Worm (Caenorhabditis elegans): ENCODE data around the gene mam-1.

Gene mam-1

DNA sequence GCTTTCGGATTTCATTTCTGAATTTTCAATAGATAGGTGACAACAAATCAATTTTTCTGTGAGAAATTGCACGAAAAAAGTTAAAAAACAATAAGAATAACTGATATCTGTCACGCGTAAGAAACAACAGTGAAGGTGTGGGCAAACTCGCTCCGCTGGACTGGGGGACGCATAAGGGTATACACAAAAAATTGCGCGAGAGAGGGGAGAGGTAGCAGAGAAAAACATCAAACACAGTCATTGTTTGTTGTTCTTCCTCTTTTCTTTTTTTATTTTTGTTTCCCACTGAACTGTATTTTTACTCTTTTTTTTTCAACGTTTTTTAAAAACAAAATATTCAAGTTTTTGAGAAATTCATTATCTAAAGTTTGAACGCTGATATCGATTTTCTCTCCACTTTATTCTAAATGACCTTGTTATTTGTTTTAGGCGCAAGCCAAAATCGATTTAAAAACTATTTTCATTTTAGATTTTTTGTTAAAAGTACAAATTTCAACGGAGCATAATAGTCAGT is 36.4 kb upstream of the mam-1 start, which contains the start of the genes pifk-1 and tbc-11 (continued):
- no peak for TF ChIP-seq Y48G9A.11 (GFP tag; IDR thresholded peaks at IDR 0.05)
- no peak for TF ChIP-seq nhr-102 (tag; optimal IDR thresholded peaks at IDR 0.05)
- no peak for TF ChIP-seq daf-12 (tag; optimal IDR thresholded peaks at IDR 0.05)
- no peak for TF ChIP-seq F49E8.2 (tag; optimal IDR thresholded peaks at IDR 0.05; ENCODE audit: borderline replicate concordance)
- TF ChIP-seq snpc-4 (tag; optimal IDR thresholded peaks at IDR 0.05), result no peak
- TF ChIP-seq php-3 (GFP tag; IDR thresholded peaks at IDR 0.05), result no peak
- TF ChIP-seq egl-43 (GFP tag; IDR thresholded peaks at IDR 0.05), result no peak
- TF ChIP-seq lin-13 (GFP tag; optimal IDR thresholded peaks at IDR 0.05), result peak; percentile 40
- TF ChIP-seq Y5F2A.4 (GFP tag; optimal IDR thresholded peaks at IDR 0.05), result no peak
- TF ChIP-seq lin-15B (tag; optimal IDR thresholded peaks at IDR 0.05), result no peak
- TF ChIP-seq zfp-2 (tag; optimal IDR thresholded peaks at IDR 0.05), result no peak
- TF ChIP-seq daf-8 (GFP tag; IDR thresholded peaks at IDR 0.05), result no peak
- peak; percentile 40 for TF ChIP-seq dpl-1 (GFP tag; optimal IDR thresholded peaks at IDR 0.05)
- no peak for TF ChIP-seq ceh-28 (tag; optimal IDR thresholded peaks at IDR 0.05)
- no peak for TF ChIP-seq skn-1 (tag; optimal IDR thresholded peaks at IDR 0.05)
- TF ChIP-seq mdt-29 (GFP tag; IDR thresholded peaks at IDR 0.05), result no peak
- no peak for TF ChIP-seq madf-9 (GFP tag; conservative IDR thresholded peaks at IDR 0.05)
- TF ChIP-seq cey-2 (tag; optimal IDR thresholded peaks at IDR 0.05; ENCODE audit: borderline replicate concordance, insufficient read depth), result no peak
- peak; percentile 91 for TF ChIP-seq hlh-30 (tag; optimal IDR thresholded peaks at IDR 0.05; ENCODE audit: insufficient read depth)
- TF ChIP-seq ceh-62 (tag; optimal IDR thresholded peaks at IDR 0.05), result no peak
- TF ChIP-seq hif-1 (tag; optimal IDR thresholded peaks at IDR 0.05), result peak in 1 of 2 experiments; percentile 46
- no peak for TF ChIP-seq snpc-1.2 (GFP tag; IDR thresholded peaks at IDR 0.05)
- TF ChIP-seq mes-2 (tag; optimal IDR thresholded peaks at IDR 0.05; ENCODE audit: poor library complexity, severe bottlenecking), result peak; percentile 79
- TF ChIP-seq daf-16 (GFP tag; optimal IDR thresholded peaks at IDR 0.05), result no peak
- peak; percentile 82 for TF ChIP-seq daf-16 (tag; optimal IDR thresholded peaks at IDR 0.05)
- peak; percentile 71 for TF ChIP-seq hlh-11 (tag; optimal IDR thresholded peaks at IDR 0.05)
- TF ChIP-seq lin-39 (tag; optimal IDR thresholded peaks at IDR 0.05), result no peak
- no peak for TF ChIP-seq rbr-2 (tag; optimal IDR thresholded peaks at IDR 0.05)
- TF ChIP-seq duxl-1 (tag; optimal IDR thresholded peaks at IDR 0.05; ENCODE audit: poor library complexity), result no peak
- no peak for TF ChIP-seq Y105C5A.15 (GFP tag; IDR thresholded peaks at IDR 0.05)
- peak; percentile 40; the same call in 1 of the 2 replicates for TF ChIP-seq dmd-6 (GFP tag; IDR thresholded peaks at IDR 0.05)
- no peak for TF ChIP-seq lin-29 (GFP tag; IDR thresholded peaks at IDR 0.05)
- no peak for TF ChIP-seq spr-1 (tag; optimal IDR thresholded peaks at IDR 0.05)
- no peak for TF ChIP-seq ces-1 (GFP tag; optimal IDR thresholded peaks at IDR 0.05)
- TF ChIP-seq fos-1 (tag; optimal IDR thresholded peaks at IDR 0.05), result no peak
- TF ChIP-seq unc-39 (tag; optimal IDR thresholded peaks at IDR 0.05), result no peak
- TF ChIP-seq aly-2 (tag; optimal IDR thresholded peaks at IDR 0.05), result no peak
- no peak for TF ChIP-seq saeg-2 (GFP tag; IDR thresholded peaks at IDR 0.05)
- TF ChIP-seq arid-1 (GFP tag; conservative IDR thresholded peaks at IDR 0.05), result 0 out of 2 replicates have a peak, but pooled peaks have one; percentile 41
- no peak for TF ChIP-seq ama-1 (optimal IDR thresholded peaks at IDR 0.05)
- no peak for TF ChIP-seq dmd-9 (GFP tag; IDR thresholded peaks at IDR 0.05)
- no peak for TF ChIP-seq T26A8.4 (GFP tag; IDR thresholded peaks at IDR 0.05)
- no peak for TF ChIP-seq pha-4 (GFP tag; IDR thresholded peaks at IDR 0.05)
- peak; percentile 95 for TF ChIP-seq pha-4 (tag; optimal IDR thresholded peaks at IDR 0.05)
- TF ChIP-seq attf-4 (tag; optimal IDR thresholded peaks at IDR 0.05), result no peak
- TF ChIP-seq zip-11 (GFP tag; IDR thresholded peaks at IDR 0.05), result no peak
- TF ChIP-seq Y75B8A.6 (GFP tag; IDR thresholded peaks at IDR 0.05), result no peak
- no peak for TF ChIP-seq F26F4.8 (GFP tag; conservative IDR thresholded peaks at IDR 0.05)
- no peak for TF ChIP-seq mxl-2 (GFP tag; conservative IDR thresholded peaks at IDR 0.05)
- TF ChIP-seq set-16 (GFP tag; IDR thresholded peaks at IDR 0.05), result no peak
- no peak for TF ChIP-seq zag-1 (tag; optimal IDR thresholded peaks at IDR 0.05)
- TF ChIP-seq T20F7.1 (GFP tag; optimal IDR thresholded peaks at IDR 0.05), result no peak
